Fruit fly (Drosophila melanogaster): ENCODE measurements around the gene Ugt302C1.

The Ugt302C1 gene

dm6 chr3R:11200885-11201421 lies 44.1 kb downstream of the Ugt302C1 start (continued):
- peak; percentile 81 for TF ChIP-seq lab (GFP tag; optimal IDR thresholded peaks at IDR 0.05)
- TF ChIP-seq HLHmδ (GFP tag; optimal IDR thresholded peaks at IDR 0.05): no peak
- peak; percentile 55 for TF ChIP-seq CG17359 (tag; optimal IDR thresholded peaks at IDR 0.05)
- TF ChIP-seq CG6254 (GFP tag; optimal IDR thresholded peaks at IDR 0.05): no peak
- 0 out of 3 replicates have a peak, but pooled peaks have one; percentile 50 for TF ChIP-seq CG6175 (GFP tag; IDR thresholded peaks at IDR 0.05)
- TF ChIP-seq CG12659 (GFP tag; optimal IDR thresholded peaks at IDR 0.05): peak; percentile 47
- no peak for TF ChIP-seq bab2 (GFP tag; optimal IDR thresholded peaks at IDR 0.05)
- peak; percentile 51 for TF ChIP-seq CG12104 (GFP tag; optimal IDR thresholded peaks at IDR 0.05)
- no peak for TF ChIP-seq hkb (optimal IDR thresholded peaks at IDR 0.05)
- TF ChIP-seq hkb (GFP tag; IDR thresholded peaks at IDR 0.05): peak; percentile 60; the same call in 1 of the 2 replicates
- TF ChIP-seq CG7556 (GFP tag; optimal IDR thresholded peaks at IDR 0.05): peak; percentile 51
- TF ChIP-seq caup (GFP tag; optimal IDR thresholded peaks at IDR 0.05; ENCODE audit: severe bottlenecking): peak; percentile 43
- TF ChIP-seq CG14441 (GFP tag; IDR thresholded peaks at IDR 0.05): peak; percentile 75
- TF ChIP-seq ind (GFP tag; optimal IDR thresholded peaks at IDR 0.05): peak; percentile 61
- peak; percentile 50 for TF ChIP-seq CG18262 (tag; optimal IDR thresholded peaks at IDR 0.05)
- peak; percentile 75; the same call in 1 of the 2 replicates for TF ChIP-seq Atf6 (GFP tag; IDR thresholded peaks at IDR 0.05)
- peak; percentile 40 for TF ChIP-seq CG9932 (GFP tag; IDR thresholded peaks at IDR 0.05)
- peak; percentile 15 for TF ChIP-seq ems (GFP tag; optimal IDR thresholded peaks at IDR 0.05)
- peak; percentile 52; the same call in 1 of the 3 replicates for TF ChIP-seq CG11695 (GFP tag; IDR thresholded peaks at IDR 0.05)
- peak; percentile 82 for TF ChIP-seq CG18599 (GFP tag; optimal IDR thresholded peaks at IDR 0.05)
- TF ChIP-seq emc (GFP tag; optimal IDR thresholded peaks at IDR 0.05): no peak
- no peak for TF ChIP-seq cato (GFP tag; optimal IDR thresholded peaks at IDR 0.05; ENCODE audit: borderline replicate concordance)
- TF ChIP-seq CG10267 (tag; optimal IDR thresholded peaks at IDR 0.05): peak; percentile 15
- TF ChIP-seq CG7987 (GFP tag; optimal IDR thresholded peaks at IDR 0.05): no peak
- TF ChIP-seq CG3995 (GFP tag; optimal IDR thresholded peaks at IDR 0.05): peak; percentile 35
- TF ChIP-seq Kr (GFP tag; optimal IDR thresholded peaks at IDR 0.05): no peak
- peak; percentile 62 for TF ChIP-seq esg (GFP tag; conservative IDR thresholded peaks at IDR 0.05)
- TF ChIP-seq CG12219 (GFP tag; optimal IDR thresholded peaks at IDR 0.05): peak; percentile 45
- TF ChIP-seq Dp (GFP tag; optimal IDR thresholded peaks at IDR 0.05): no peak
- no peak for TF ChIP-seq jigr1 (GFP tag; IDR thresholded peaks at IDR 0.05)
- TF ChIP-seq CG12769 (tag; optimal IDR thresholded peaks at IDR 0.05): peak; percentile 48
- TF ChIP-seq row (GFP tag; IDR thresholded peaks at IDR 0.05): peak; percentile 92
- no peak for TF ChIP-seq fd102C (GFP tag; optimal IDR thresholded peaks at IDR 0.05)
- TF ChIP-seq seq (GFP tag; IDR thresholded peaks at IDR 0.05): peak; percentile 48; the same call in 1 of the 2 replicates
- TF ChIP-seq bsh (GFP tag; optimal IDR thresholded peaks at IDR 0.05): peak in 1 of 2 experiments; percentile 44
- TF ChIP-seq Hand (GFP tag; optimal IDR thresholded peaks at IDR 0.05): peak; percentile 60
- peak; percentile 63 for TF ChIP-seq CG3281 (GFP tag; optimal IDR thresholded peaks at IDR 0.05)
- TF ChIP-seq trem (tag; optimal IDR thresholded peaks at IDR 0.05): no peak
- TF ChIP-seq hth (optimal IDR thresholded peaks at IDR 0.05): no peak
- TF ChIP-seq Elba2 (GFP tag; optimal IDR thresholded peaks at IDR 0.05): no peak
- peak; percentile 64; the same call in 1 of the 2 replicates for TF ChIP-seq al (GFP tag; IDR thresholded peaks at IDR 0.05)
- no peak for TF ChIP-seq stwl (tag; optimal IDR thresholded peaks at IDR 0.05)
- no peak for TF ChIP-seq CG7271 (tag; optimal IDR thresholded peaks at IDR 0.05)
- TF ChIP-seq CG8290 (GFP tag; optimal IDR thresholded peaks at IDR 0.05): no peak
- no peak for TF ChIP-seq CG8290 (tag; optimal IDR thresholded peaks at IDR 0.05)
- no peak for TF ChIP-seq Myb (GFP tag; optimal IDR thresholded peaks at IDR 0.05)
- TF ChIP-seq Aef1 (GFP tag; IDR thresholded peaks at IDR 0.05): peak; percentile 52
- TF ChIP-seq ash1 (GFP tag; optimal IDR thresholded peaks at IDR 0.05): no peak
- no peak for TF ChIP-seq CG16813 (GFP tag; IDR thresholded peaks at IDR 0.05; ENCODE audit: partially characterized antibody)
- no peak for TF ChIP-seq CG5245 (GFP tag; optimal IDR thresholded peaks at IDR 0.05)
